Fruit fly (Drosophila melanogaster) whole organism, embryonic: ENCODE measurements around the gene Aldh.

Experiments used
- Aef1 ChIP-seq: fragments of 200-800 bp; sonication (Bioruptor generic); IDR thresholded peaks from 3 replicates; pipeline ENCODE4 v1.3.6; 2022; ENCODE audit warnings: missing biosample characterization, missing genetic modification characterization
- Atf-2 ChIP-seq: fragments of 200-800 bp; sonication (Bioruptor generic); optimal IDR thresholded peaks from 2 replicates; lab custom pipeline; 2016; ENCODE audit warnings: missing biosample characterization, missing genetic modification characterization
- Atf3 ChIP-seq: fragments of 200-800 bp; sonication (Bioruptor generic); optimal IDR thresholded peaks from 3 replicates; lab custom pipeline; 2016; ENCODE audit warnings: missing biosample characterization, missing genetic modification characterization
- CG10209 ChIP-seq: fragments of 200-800 bp; sonication (Bioruptor generic); optimal IDR thresholded peaks from 3 replicates; lab custom pipeline; 2017; ENCODE audit warnings: missing biosample characterization, mild to moderate bottlenecking, missing genetic modification characterization, missing genetic modification reagents
- CG10274 ChIP-seq: fragments of 200-800 bp; sonication (Bioruptor generic); optimal IDR thresholded peaks from 3 replicates; lab custom pipeline; 2017; ENCODE audit warnings: missing biosample characterization, mild to moderate bottlenecking, missing genetic modification characterization
- CG11723 ChIP-seq: fragments of 200-800 bp; sonication (Bioruptor generic); optimal IDR thresholded peaks from 2 replicates; lab custom pipeline; 2017; ENCODE audit warnings: missing biosample characterization, mild to moderate bottlenecking, missing genetic modification characterization
- CG13287 ChIP-seq: fragments of 200-800 bp; sonication (Bioruptor generic); IDR thresholded peaks from 2 replicates; pipeline ENCODE4 v1.3.6; 2022; ENCODE audit warnings: missing biosample characterization, missing genetic modification characterization; ENCODE audit not compliant: partially characterized antibody
- CG13424 ChIP-seq: fragments of 200-800 bp; sonication (Bioruptor generic); optimal IDR thresholded peaks from 2 replicates; lab custom pipeline; 2019; ENCODE audit warnings: missing biosample characterization, mild to moderate bottlenecking, missing genetic modification characterization, moderate library complexity
- CG1602 ChIP-seq: fragments of 200-800 bp; sonication (Bioruptor generic); optimal IDR thresholded peaks from 3 replicates; lab custom pipeline; 2016; ENCODE audit warnings: missing biosample characterization, missing genetic modification characterization
- CG18262 ChIP-seq: fragments of 200-800 bp; optimal IDR thresholded peaks from 3 replicates; lab custom pipeline; 2019; ENCODE audit warnings: missing biosample characterization, mild to moderate bottlenecking, missing genetic modification characterization, moderate library complexity
- CG2116 ChIP-seq: fragments of 200-800 bp; sonication (Bioruptor generic); optimal IDR thresholded peaks from 3 replicates; lab custom pipeline; 2018; ENCODE audit warnings: missing biosample characterization, mild to moderate bottlenecking, missing genetic modification characterization
- CG2678 ChIP-seq: fragments of 200-800 bp; sonication (Bioruptor generic); optimal IDR thresholded peaks from 3 replicates; lab custom pipeline; 2019; ENCODE audit warnings: missing biosample characterization, mild to moderate bottlenecking, missing genetic modification characterization, moderate library complexity
- CG31224 ChIP-seq: fragments of 200-800 bp; sonication (Bioruptor generic); IDR thresholded peaks from 2 replicates; pipeline ENCODE4 v1.3.6; 2022; ENCODE audit warnings: missing biosample characterization, missing genetic modification characterization
- CG31441 ChIP-seq: fragments of 200-800 bp; sonication (Bioruptor generic); IDR thresholded peaks from 2 replicates; pipeline ENCODE4 v1.3.6; 2022; ENCODE audit warnings: missing biosample characterization, missing genetic modification characterization
- CG32532 ChIP-seq: fragments of 200-800 bp; sonication (Bioruptor generic); IDR thresholded peaks from 2 replicates; pipeline ENCODE4 v1.3.6; 2022; ENCODE audit warnings: missing biosample characterization, missing genetic modification characterization
- CG4328 ChIP-seq: fragments of 200-800 bp; sonication (Bioruptor generic); optimal IDR thresholded peaks from 3 replicates; lab custom pipeline; 2017; ENCODE audit warnings: missing biosample characterization, missing genetic modification reagents, missing genetic modification characterization
- CG6689 ChIP-seq: fragments of 200-800 bp; sonication (Bioruptor generic); IDR thresholded peaks from 2 replicates; pipeline ENCODE4 v1.3.6; 2022; ENCODE audit warnings: missing biosample characterization, missing genetic modification characterization
- CG7786 ChIP-seq: fragments of 200-800 bp; sonication (Bioruptor generic); optimal IDR thresholded peaks from 2 replicates; lab custom pipeline; 2016; ENCODE audit warnings: missing biosample characterization, missing genetic modification characterization
- CG8944 ChIP-seq: fragments of 200-800 bp; sonication (Bioruptor generic); optimal IDR thresholded peaks from 3 replicates; lab custom pipeline; 2016; ENCODE audit warnings: missing biosample characterization, missing genetic modification characterization
- CG9437 ChIP-seq: fragments of 200-800 bp; sonication (Bioruptor generic); optimal IDR thresholded peaks from 2 replicates; lab custom pipeline; 2018; ENCODE audit warnings: missing biosample characterization, mild to moderate bottlenecking, missing genetic modification characterization
- CG9609 ChIP-seq: fragments of 200-800 bp; sonication (Bioruptor generic); optimal IDR thresholded peaks from 3 replicates; lab custom pipeline; 2016; ENCODE audit warnings: missing biosample characterization, missing genetic modification characterization
- Dek ChIP-seq: fragments of 200-800 bp; sonication (Bioruptor generic); optimal IDR thresholded peaks from 3 replicates; lab custom pipeline; 2019; ENCODE audit warnings: missing biosample characterization, mild to moderate bottlenecking, missing genetic modification characterization, moderate library complexity
- Doc3 ChIP-seq: fragments of 200-800 bp; sonication (Bioruptor generic); IDR thresholded peaks from 3 replicates; pipeline ENCODE4 v1.3.6; 2022; ENCODE audit warnings: missing biosample characterization, missing genetic modification characterization; ENCODE audit not compliant: partially characterized antibody
- Fer1 ChIP-seq: fragments of 200-800 bp; sonication (Bioruptor generic); optimal IDR thresholded peaks from 2 replicates; lab custom pipeline; 2017; ENCODE audit warnings: missing biosample characterization, mild to moderate bottlenecking, missing genetic modification characterization
- Gsc ChIP-seq: fragments of 200-800 bp; sonication (Bioruptor generic); IDR thresholded peaks from 2 replicates; pipeline ENCODE4 v1.3.6; 2022; ENCODE audit warnings: missing biosample characterization, missing genetic modification characterization
- H15 ChIP-seq: fragments of 200-800 bp; sonication (Bioruptor generic); IDR thresholded peaks from 3 replicates; pipeline ENCODE4 v1.3.6; 2022; ENCODE audit warnings: missing biosample characterization, missing genetic modification characterization
- HHEX ChIP-seq: fragments of 200-800 bp; sonication (Bioruptor generic); optimal IDR thresholded peaks from 3 replicates; lab custom pipeline; 2017; ENCODE audit warnings: missing biosample characterization, mild to moderate bottlenecking, missing genetic modification characterization, missing genetic modification reagents
- Hand ChIP-seq: fragments of 200-800 bp; sonication (Bioruptor generic); optimal IDR thresholded peaks from 2 replicates; lab custom pipeline; 2017; ENCODE audit warnings: mild to moderate bottlenecking, missing biosample characterization, missing genetic modification reagents, missing genetic modification characterization
- Mes4 ChIP-seq: fragments of 200-800 bp; sonication (Bioruptor generic); optimal IDR thresholded peaks from 2 replicates; lab custom pipeline; 2016; ENCODE audit warnings: missing biosample characterization, missing genetic modification characterization
- NFAT ChIP-seq: fragments of 200-800 bp; sonication (Bioruptor generic); IDR thresholded peaks from 2 replicates; pipeline ENCODE4 v1.3.6; 2022; ENCODE audit warnings: missing biosample characterization, missing genetic modification characterization
- NfI ChIP-seq: fragments of 200-800 bp; sonication (Bioruptor generic); optimal IDR thresholded peaks from 3 replicates; lab custom pipeline; 2018; ENCODE audit warnings: missing biosample characterization, mild to moderate bottlenecking, missing genetic modification characterization, moderate library complexity
- PHDP ChIP-seq: fragments of 200-800 bp; sonication (Bioruptor generic); optimal IDR thresholded peaks from 3 replicates; lab custom pipeline; 2018; ENCODE audit warnings: missing biosample characterization, mild to moderate bottlenecking, missing genetic modification characterization, moderate library complexity
- Rfx ChIP-seq: fragments of 200-800 bp; sonication (Bioruptor generic); IDR thresholded peaks from 2 replicates; pipeline ENCODE4 v1.3.6; 2022; ENCODE audit warnings: missing biosample characterization, missing genetic modification characterization
- Scr ChIP-seq: fragments of 200-800 bp; sonication (Bioruptor generic); IDR thresholded peaks from 2 replicates; pipeline ENCODE4 v1.3.6; 2022; ENCODE audit warnings: missing biosample characterization, missing genetic modification characterization; ENCODE audit not compliant: partially characterized antibody
- Sry-β ChIP-seq: fragments of 200-800 bp; sonication (Bioruptor generic); optimal IDR thresholded peaks from 2 replicates; lab custom pipeline; 2018; ENCODE audit warnings: missing biosample characterization, mild to moderate bottlenecking, missing genetic modification characterization, moderate library complexity
- al ChIP-seq: fragments of 200-800 bp; sonication (Bioruptor generic); IDR thresholded peaks from 2 replicates; pipeline ENCODE4 v1.3.6; 2022; ENCODE audit warnings: missing biosample characterization, missing genetic modification characterization
- bcd ChIP-seq: fragments of 200-800 bp; sonication (Bioruptor generic); optimal IDR thresholded peaks from 2 replicates; lab custom pipeline; 2017; ENCODE audit warnings: missing biosample characterization, mild to moderate bottlenecking, missing genetic modification characterization
- bowl ChIP-seq: fragments of 200-800 bp; sonication (Bioruptor generic); IDR thresholded peaks from 2 replicates; pipeline ENCODE4 v1.3.6; 2022; ENCODE audit warnings: missing biosample characterization, missing genetic modification characterization
- crc ChIP-seq: fragments of 200-800 bp; sonication (Bioruptor generic); optimal IDR thresholded peaks from 2 replicates; lab custom pipeline; 2016; ENCODE audit warnings: missing biosample characterization, missing genetic modification characterization
- da ChIP-seq: fragments of 200-800 bp; sonication (Bioruptor generic); optimal IDR thresholded peaks from 2 replicates; lab custom pipeline; 2016; ENCODE audit warnings: missing biosample characterization, missing genetic modification characterization
- dm ChIP-seq: fragments of 200-800 bp; sonication (Bioruptor generic); optimal IDR thresholded peaks from 3 replicates; lab custom pipeline; 2016; ENCODE audit warnings: missing biosample characterization, missing genetic modification characterization
- fd102C ChIP-seq: fragments of 200-800 bp; sonication (Bioruptor generic); optimal IDR thresholded peaks from 2 replicates; lab custom pipeline; 2018; ENCODE audit warnings: missing biosample characterization, mild to moderate bottlenecking, missing genetic modification characterization, moderate library complexity
- fd3F ChIP-seq: fragments of 200-800 bp; sonication (Bioruptor generic); optimal IDR thresholded peaks from 2 replicates; lab custom pipeline; 2018; ENCODE audit warnings: missing biosample characterization, mild to moderate bottlenecking, missing genetic modification characterization, moderate library complexity
- lmd ChIP-seq: fragments of 200-800 bp; sonication (Bioruptor generic); IDR thresholded peaks from 2 replicates; pipeline ENCODE4 v1.3.6; 2022; ENCODE audit warnings: missing biosample characterization, missing genetic modification characterization
- nau ChIP-seq: fragments of 200-800 bp; sonication (Bioruptor generic); optimal IDR thresholded peaks from 3 replicates; lab custom pipeline; 2017; ENCODE audit warnings: missing biosample characterization, mild to moderate bottlenecking, missing genetic modification characterization, missing genetic modification reagents
- pita ChIP-seq: fragments of 200-800 bp; sonication (Bioruptor generic); optimal IDR thresholded peaks from 2 replicates; lab custom pipeline; 2017; ENCODE audit warnings: missing biosample characterization, mild to moderate bottlenecking, missing genetic modification characterization
- prd ChIP-seq, 3 experiments: fragments of >200 bp in 2 of 3; fragments of 200-800 bp in 1 of 3; sonication (Bioruptor generic) in 1 of 3; optimal IDR thresholded peaks in 2 of 3; IDR thresholded peaks in 1 of 3; 2 replicates in 2 of 3; 3 replicates in 1 of 3; pipeline versions ENCODE4 v1.3.6 to Lab custom; 2017 to 2022; ENCODE audit warnings: missing biosample characterization in 1 of 3, missing genetic modification characterization in 1 of 3
- ranshi ChIP-seq: fragments of 200-800 bp; sonication (Bioruptor generic); IDR thresholded peaks from 2 replicates; pipeline ENCODE4 v1.3.6; 2022; ENCODE audit warnings: missing biosample characterization, missing genetic modification characterization
- row ChIP-seq: fragments of 200-800 bp; sonication (Bioruptor generic); IDR thresholded peaks from 3 replicates; pipeline ENCODE4 v1.3.6; 2022; ENCODE audit warnings: missing biosample characterization, missing genetic modification characterization
- sob ChIP-seq: fragments of 200-800 bp; sonication (Bioruptor generic); IDR thresholded peaks from 2 replicates; pipeline ENCODE4 v1.3.6; 2022; ENCODE audit warnings: missing biosample characterization, missing genetic modification characterization
- trem ChIP-seq: fragments of 200-800 bp; optimal IDR thresholded peaks from 3 replicates; lab custom pipeline; 2019; ENCODE audit warnings: missing biosample characterization, mild to moderate bottlenecking, missing genetic modification characterization, moderate library complexity

The Aldh gene

dm6 chr2L:9387240-9387672, at the start of gene Aldh (continued):
- TF ChIP-seq Rfx (peak; percentile 80), Mes4 (GFP tag; lab: Kevin White, UChicago) (no peak), CG31224 (GFP tag; lab: Robert Waterston, UW) (peak; percentile 41), fd102C (GFP tag; lab: Kevin White, UChicago) (no peak), Aef1 (GFP tag; lab: Robert Waterston, UW) (no peak), CG13287 (no peak), CG7786 (GFP tag; lab: Kevin White, UChicago) (no peak), Sry-β (GFP tag; lab: Kevin White, UChicago) (peak; percentile 80), lmd (GFP tag; lab: Robert Waterston, UW) (peak; percentile 52; the same call in 1 of the 2 replicates), HHEX (GFP tag; lab: Kevin White, UChicago) (peak; percentile 18), bowl (GFP tag; lab: Robert Waterston, UW) (no peak), CG6689 (GFP tag; lab: Robert Waterston, UW) (peak; percentile 40), Atf3 (GFP tag; lab: Kevin White, UChicago) (no peak), NfI (GFP tag; lab: Kevin White, UChicago) (peak; percentile 18), nau (GFP tag; lab: Kevin White, UChicago) (no peak), Fer1 (GFP tag; lab: Kevin White, UChicago) (peak; percentile 39), CG18262 (tag; lab: Kevin White, UChicago) (no peak), CG11723 (GFP tag; lab: Kevin White, UChicago) (no peak), Atf-2 (GFP tag; lab: Kevin White, UChicago) (no peak), Dek (tag; lab: Kevin White, UChicago) (peak; percentile 56), CG1602 (peak; percentile 11), Gsc (GFP tag; lab: Robert Waterston, UW) (no peak), Hand (GFP tag; lab: Kevin White, UChicago) (peak; percentile 24), CG9437 (GFP tag; lab: Kevin White, UChicago) (peak; percentile 14), da (GFP tag; lab: Kevin White, UChicago) (no peak), Scr (GFP tag; lab: Robert Waterston, UW) (no peak), PHDP (tag; lab: Kevin White, UChicago) (peak; percentile 62), CG10209 (peak; percentile 37), ranshi (no peak), pita (no peak), al (GFP tag; lab: Robert Waterston, UW) (peak; percentile 48; the same call in 1 of the 2 replicates), crc (no peak), bcd (GFP tag; lab: Kevin White, UChicago) (peak; percentile 33), prd (optimal IDR thresholded peaks at IDR 0.05; lab: Kevin White, UChicago) (no peak), prd (GFP tag; IDR thresholded peaks at IDR 0.05; lab: Robert Waterston, UW) (peak; percentile 37; the same call in 1 of the 3 replicates), CG32532 (GFP tag; lab: Robert Waterston, UW) (peak; percentile 73), CG31441 (GFP tag; lab: Robert Waterston, UW) (0 out of 2 replicates have a peak, but pooled peaks have one; percentile 25), CG9609 (GFP tag; lab: Kevin White, UChicago) (no peak), CG2116 (GFP tag; lab: Kevin White, UChicago) (no peak), dm (GFP tag; lab: Kevin White, UChicago) (no peak), sob (peak; percentile 40), fd3F (peak; percentile 32), CG10274 (GFP tag; lab: Kevin White, UChicago) (no peak), Doc3 (GFP tag; lab: Robert Waterston, UW) (no peak), H15 (GFP tag; lab: Robert Waterston, UW) (no peak), CG4328 (peak; percentile 20), NFAT (GFP tag; lab: Robert Waterston, UW) (peak; percentile 76), row (GFP tag; lab: Robert Waterston, UW) (peak; percentile 76), trem (tag; lab: Kevin White, UChicago) (no peak), CG2678 (tag; lab: Kevin White, UChicago) (peak; percentile 75), CG8944 (GFP tag; lab: Kevin White, UChicago) (no peak), CG13424 (tag; lab: Kevin White, UChicago) (peak; percentile 35)
